Fruit fly (Drosophila melanogaster) whole organism, prepupa: ENCODE measurements around the gene CG7564.

Experiments used
- CG11294 ChIP-seq: fragments of 200-800 bp; sonication (Bioruptor generic); IDR thresholded peaks from 2 replicates; pipeline ENCODE4 v1.3.6; 2022; ENCODE audit warnings: missing biosample characterization, missing genetic modification characterization
- CG11902 ChIP-seq: fragments of 200-800 bp; sonication (Bioruptor generic); optimal IDR thresholded peaks from 3 replicates; lab custom pipeline; 2016; ENCODE audit warnings: missing biosample characterization, missing genetic modification characterization
- CG31627 ChIP-seq: fragments of 200-800 bp; sonication (Bioruptor generic); optimal IDR thresholded peaks from 3 replicates; lab custom pipeline; 2016; ENCODE audit warnings: missing biosample characterization, missing genetic modification characterization
- CG4318 ChIP-seq: fragments of 200-800 bp; sonication (Bioruptor generic); optimal IDR thresholded peaks from 3 replicates; lab custom pipeline; 2017; ENCODE audit warnings: missing biosample characterization, mild to moderate bottlenecking, missing genetic modification characterization
- CG6854 ChIP-seq: fragments of 200-800 bp; sonication (Bioruptor generic); optimal IDR thresholded peaks from 2 replicates; lab custom pipeline; 2017; ENCODE audit warnings: missing biosample characterization, mild to moderate bottlenecking, missing genetic modification characterization
- Eip78C ChIP-seq: fragments of 200-800 bp; sonication (Bioruptor generic); peaks from one replicate; lab custom pipeline; 2016; ENCODE audit warnings: missing biosample characterization, missing genetic modification characterization
- Eip93F ChIP-seq: fragments of 200-800 bp; sonication (Bioruptor generic); optimal IDR thresholded peaks from 2 replicates; lab custom pipeline; 2016; ENCODE audit warnings: missing biosample characterization, mild to moderate bottlenecking, missing genetic modification characterization
- Hr38 ChIP-seq: sonication (Bioruptor generic); optimal IDR thresholded peaks from 2 replicates; lab custom pipeline; 2016; ENCODE audit warnings: missing biosample characterization, missing genetic modification characterization
- Hr39 ChIP-seq: fragments of 200-800 bp; sonication (Bioruptor generic); optimal IDR thresholded peaks from 2 replicates; lab custom pipeline; 2016; ENCODE audit warnings: missing biosample characterization, missing genetic modification characterization
- Met ChIP-seq: fragments of 200-800 bp; sonication (Bioruptor generic); optimal IDR thresholded peaks from 3 replicates; lab custom pipeline; 2016; ENCODE audit warnings: missing biosample characterization, missing genetic modification characterization
- Sox102F ChIP-seq: fragments of 200-800 bp; sonication (Bioruptor generic); optimal IDR thresholded peaks from 2 replicates; lab custom pipeline; 2016; ENCODE audit warnings: missing biosample characterization, mild to moderate bottlenecking, missing genetic modification characterization
- dac ChIP-seq: fragments of 200-800 bp; sonication (Bioruptor generic); optimal IDR thresholded peaks from 2 replicates; lab custom pipeline; 2017; ENCODE audit warnings: missing biosample characterization, mild to moderate bottlenecking, missing genetic modification characterization
- esn ChIP-seq: fragments of 200-800 bp; sonication (Bioruptor generic); optimal IDR thresholded peaks from 2 replicates; lab custom pipeline; 2016; ENCODE audit warnings: missing biosample characterization, mild to moderate bottlenecking, missing genetic modification characterization, moderate library complexity
- ss ChIP-seq, 2 experiments: fragments of 200-800 bp; sonication (Bioruptor generic); optimal IDR thresholded peaks; 2 replicates in 1 of 2; 3 replicates in 1 of 2; lab custom pipeline; 2017 to 2018; ENCODE audit warnings: mild to moderate bottlenecking in 2 of 2, missing biosample characterization in 2 of 2, missing genetic modification characterization in 2 of 2, moderate library complexity in 1 of 2

dm6 chr3L:17502235-17502634, 11.9 kb upstream of the CG7564 start:
- peak; percentile 51 for TF ChIP-seq CG11902
- TF ChIP-seq Eip93F (GFP tag; lab: Kevin White, UChicago) = peak; percentile 55
- no peak for TF ChIP-seq dac (GFP tag; lab: Kevin White, UChicago)
- peak; percentile 10 for TF ChIP-seq CG6854 (GFP tag; lab: Kevin White, UChicago)
- TF ChIP-seq Hr38 (GFP tag; lab: Kevin White, UChicago) = no peak
- peak; percentile 90 for TF ChIP-seq esn (GFP tag; lab: Kevin White, UChicago)
- peak; percentile 90 for TF ChIP-seq Met (GFP tag; lab: Kevin White, UChicago)
- no peak for TF ChIP-seq CG11294 (GFP tag; lab: Robert Waterston, UW)
- TF ChIP-seq Hr39 (GFP tag; lab: Kevin White, UChicago) = peak; percentile 89
- TF ChIP-seq ss (GFP tag; optimal IDR thresholded peaks at IDR 0.05; lab: Kevin White, UChicago) = no peak
- no peak for TF ChIP-seq CG4318 (GFP tag; lab: Kevin White, UChicago)
- peak; percentile 91 for TF ChIP-seq Sox102F (GFP tag; lab: Kevin White, UChicago)
- TF ChIP-seq CG31627 = peak; percentile 89
- TF ChIP-seq Eip78C (GFP tag; lab: Kevin White, UChicago) = peak; percentile 90
